Worm (Caenorhabditis elegans) whole organism, late embryonic: ENCODE results near the gene mig-10.

Source experiments
- C08G9.2 ChIP-seq: sonication (generic microtip); optimal IDR thresholded peaks from 2 replicates; lab custom pipeline; 2016; ENCODE audit warnings: mild to moderate bottlenecking, missing genetic modification characterization, moderate library complexity, missing compliant biosample characterization
- K02D7.2 ChIP-seq: sonication (generic microtip); optimal IDR thresholded peaks from 2 replicates; lab custom pipeline; 2017; ENCODE audit warnings: mild to moderate bottlenecking, missing genetic modification characterization, missing compliant biosample characterization
- K09A11.1 ChIP-seq: sonication (generic microtip); optimal IDR thresholded peaks from 2 replicates; lab custom pipeline; 2017; ENCODE audit warnings: antibody characterized with exemption, mild to moderate bottlenecking, missing genetic modification characterization, missing compliant biosample characterization; ENCODE audit not compliant: insufficient read depth
- T23F11.4 ChIP-seq: fragments of 200-800 bp; sonication (Bioruptor generic); optimal IDR thresholded peaks from 2 replicates; lab custom pipeline; 2018; ENCODE audit warnings: mild to moderate bottlenecking, missing genetic modification characterization, missing compliant biosample characterization
- ahr-1 ChIP-seq: sonication (generic microtip); optimal IDR thresholded peaks from 2 replicates; lab custom pipeline; 2016; ENCODE audit warnings: missing genetic modification characterization, missing compliant biosample characterization
- ceh-18 ChIP-seq: sonication (generic microtip); optimal IDR thresholded peaks from 2 replicates; lab custom pipeline; 2016; ENCODE audit warnings: missing genetic modification characterization, missing compliant biosample characterization
- ceh-31 ChIP-seq: sonication (generic microtip); optimal IDR thresholded peaks from 2 replicates; lab custom pipeline; 2016; ENCODE audit warnings: missing genetic modification characterization, missing compliant biosample characterization
- ceh-34 ChIP-seq: sonication (generic microtip); optimal IDR thresholded peaks from 2 replicates; lab custom pipeline; 2016; ENCODE audit warnings: mild to moderate bottlenecking, missing genetic modification characterization, missing compliant biosample characterization
- ceh-6 ChIP-seq: fragments of 200-800 bp; sonication (Bioruptor generic); optimal IDR thresholded peaks from 2 replicates; lab custom pipeline; 2018; ENCODE audit warnings: mild to moderate bottlenecking, missing genetic modification characterization, missing compliant biosample characterization
- ceh-9 ChIP-seq: sonication (generic microtip); optimal IDR thresholded peaks from 2 replicates; lab custom pipeline; 2016; ENCODE audit warnings: mild to moderate bottlenecking, missing genetic modification characterization, inconsistent platforms, missing compliant biosample characterization
- che-1 ChIP-seq: sonication (generic microtip); optimal IDR thresholded peaks from 2 replicates; lab custom pipeline; 2016; ENCODE audit warnings: mild to moderate bottlenecking, missing genetic modification characterization, missing compliant biosample characterization
- dmd-4 ChIP-seq: sonication (generic microtip); optimal IDR thresholded peaks from 2 replicates; lab custom pipeline; 2016; ENCODE audit warnings: borderline replicate concordance, missing genetic modification characterization, missing compliant biosample characterization
- dve-1 ChIP-seq: sonication (generic microtip); optimal IDR thresholded peaks from 2 replicates; lab custom pipeline; 2017; ENCODE audit warnings: antibody characterized with exemption, mild to moderate bottlenecking, missing genetic modification characterization, missing compliant biosample characterization
- elt-2 ChIP-seq: sonication (generic microtip); optimal IDR thresholded peaks from 2 replicates; lab custom pipeline; 2016; ENCODE audit warnings: missing genetic modification reagents, missing genetic modification characterization, missing compliant biosample characterization
- elt-4 ChIP-seq: sonication (generic microtip); optimal IDR thresholded peaks from 2 replicates; lab custom pipeline; 2016; ENCODE audit warnings: missing genetic modification characterization, missing compliant biosample characterization
- fax-1 ChIP-seq: sonication (generic microtip); optimal IDR thresholded peaks from 2 replicates; lab custom pipeline; 2016; ENCODE audit warnings: missing genotype, missing genetic modification characterization, missing compliant biosample characterization
- fkh-10 ChIP-seq: fragments of 150-350 bp; optimal IDR thresholded peaks from 2 replicates; lab custom pipeline; 2014; ENCODE audit warnings: missing biosample characterization, missing genetic modification reagents, missing genetic modification characterization
- gmeb-2 ChIP-seq: sonication (generic microtip); optimal IDR thresholded peaks from 2 replicates; lab custom pipeline; 2016; ENCODE audit warnings: missing genetic modification characterization, inconsistent platforms, missing compliant biosample characterization
- hlh-13 ChIP-seq: fragments of 200-800 bp; sonication (Bioruptor generic); optimal IDR thresholded peaks from 2 replicates; lab custom pipeline; 2018; ENCODE audit warnings: mild to moderate bottlenecking, missing genetic modification characterization, missing compliant biosample characterization
- hlh-15 ChIP-seq: sonication (generic microtip); optimal IDR thresholded peaks from 2 replicates; lab custom pipeline; 2016; ENCODE audit warnings: missing genetic modification characterization, missing compliant biosample characterization
- hlh-30 ChIP-seq: sonication (generic microtip); optimal IDR thresholded peaks from 2 replicates; lab custom pipeline; 2017; ENCODE audit warnings: antibody characterized with exemption, missing genetic modification characterization, missing compliant biosample characterization; ENCODE audit not compliant: insufficient read depth
- lim-6 ChIP-seq: sonication (generic microtip); optimal IDR thresholded peaks from 2 replicates; lab custom pipeline; 2016; ENCODE audit warnings: missing genetic modification characterization, missing compliant biosample characterization
- mec-3 ChIP-seq: sonication (generic microtip); optimal IDR thresholded peaks from 2 replicates; lab custom pipeline; 2016; ENCODE audit warnings: borderline replicate concordance, missing genetic modification characterization, missing compliant biosample characterization
- nhr-232 ChIP-seq: sonication (generic microtip); optimal IDR thresholded peaks from 2 replicates; lab custom pipeline; 2016; ENCODE audit warnings: missing genetic modification characterization, missing compliant biosample characterization
- pag-3 ChIP-seq: sonication (generic microtip); optimal IDR thresholded peaks from 2 replicates; lab custom pipeline; 2016; ENCODE audit warnings: missing compliant biosample characterization, missing genetic modification characterization, borderline replicate concordance
- pha-4 ChIP-seq: fragments of 150-350 bp; optimal IDR thresholded peaks from 2 replicates; lab custom pipeline; 2018; ENCODE audit warnings: missing biosample characterization, missing genetic modification reagents, missing genetic modification characterization
- pros-1 ChIP-seq: fragments of 150-350 bp; optimal IDR thresholded peaks from 2 replicates; lab custom pipeline; 2014; ENCODE audit warnings: missing biosample characterization, missing genetic modification reagents, missing genetic modification characterization
- rnt-1 ChIP-seq: sonication (generic microtip); optimal IDR thresholded peaks from 2 replicates; lab custom pipeline; 2016; ENCODE audit warnings: missing genetic modification characterization, missing compliant biosample characterization
- sdc-2 ChIP-seq: sonication (generic microtip); optimal IDR thresholded peaks from 2 replicates; lab custom pipeline; 2016; ENCODE audit warnings: missing genotype, missing genetic modification characterization, missing compliant biosample characterization
- sox-2 ChIP-seq: fragments of 200-800 bp; sonication (Bioruptor generic); IDR thresholded peaks from 2 replicates; pipeline ENCODE4 v1.3.6; 2022; ENCODE audit warnings: missing genetic modification reagents, missing genetic modification characterization, missing compliant biosample characterization
- sox-4 ChIP-seq: sonication (generic microtip); optimal IDR thresholded peaks from 2 replicates; lab custom pipeline; 2017; ENCODE audit warnings: mild to moderate bottlenecking, missing genetic modification characterization, inconsistent platforms, missing compliant biosample characterization
- syd-9 ChIP-seq: sonication (generic microtip); optimal IDR thresholded peaks from 2 replicates; lab custom pipeline; 2016; ENCODE audit warnings: mild to moderate bottlenecking, missing genetic modification characterization, moderate library complexity, missing compliant biosample characterization
- tbx-7 ChIP-seq: sonication (generic microtip); optimal IDR thresholded peaks from 2 replicates; lab custom pipeline; 2016; ENCODE audit warnings: missing genotype, missing genetic modification characterization, missing compliant biosample characterization
- unc-3 ChIP-seq, 2 experiments: fragments of 200-800 bp in 1 of 2; sonication (Bioruptor generic) in 1 of 2; sonication (generic microtip) in 1 of 2; conservative IDR thresholded peaks in 1 of 2; optimal IDR thresholded peaks in 1 of 2; 2 replicates each; pipeline versions ENCODE4 v1.3.6 to Lab custom; 2016 to 2022; ENCODE audit warnings: missing compliant biosample characterization in 2 of 2, missing genetic modification characterization in 2 of 2, missing genetic modification reagents in 1 of 2
- unc-42 ChIP-seq: sonication (generic microtip); optimal IDR thresholded peaks from 2 replicates; lab custom pipeline; 2016; ENCODE audit warnings: missing genotype, missing genetic modification characterization, missing compliant biosample characterization
- unc-55 ChIP-seq: sonication (generic microtip); optimal IDR thresholded peaks from 2 replicates; lab custom pipeline; 2017; ENCODE audit warnings: missing biosample characterization, missing genetic modification reagents, missing genetic modification characterization
- unc-86 ChIP-seq: sonication (generic microtip); optimal IDR thresholded peaks from 2 replicates; lab custom pipeline; 2016; ENCODE audit warnings: missing genetic modification characterization, missing compliant biosample characterization
- zip-5 ChIP-seq: sonication (generic microtip); optimal IDR thresholded peaks from 2 replicates; lab custom pipeline; 2016; ENCODE audit warnings: missing genetic modification characterization, missing compliant biosample characterization

Gene mig-10

ce11 chrIII:8278801-8279200 is at the start of gene mig-10:
TSS of gene mig-10 (plus strand) at chrIII:8279101.
- TF ChIP-seq ceh-9 (tag; lab: Kevin White, UChicago) (no peak), sox-4 (tag; lab: Kevin White, UChicago) (no peak), K09A11.1 (no peak), rnt-1 (tag; lab: Kevin White, UChicago) (no peak), ceh-6 (no peak), C08G9.2 (tag; lab: Kevin White, UChicago) (no peak), dmd-4 (no peak), hlh-30 (tag; lab: Kevin White, UChicago) (no peak), fkh-10 (no peak), elt-4 (tag; lab: Kevin White, UChicago) (no peak), unc-55 (GFP tag; lab: Kevin White, UChicago) (no peak), lim-6 (no peak), ceh-34 (tag; lab: Kevin White, UChicago) (no peak), nhr-232 (no peak), pros-1 (tag; lab: Kevin White, UChicago) (no peak)

ce11 chrIII:8229480-8229879 is 49.4 kb upstream of the mig-10 start:
- TF ChIP-seq unc-3 (GFP tag; conservative IDR thresholded peaks at IDR 0.05; lab: Robert Waterston, UW) (no peak), unc-3 (tag; optimal IDR thresholded peaks at IDR 0.05; lab: Kevin White, UChicago) (no peak), zip-5 (tag; lab: Kevin White, UChicago) (no peak), unc-42 (no peak), K09A11.1 (no peak), dve-1 (tag; lab: Kevin White, UChicago) (no peak), sdc-2 (tag; lab: Kevin White, UChicago) (no peak), sox-2 (GFP tag; lab: Robert Waterston, UW) (no peak), sox-4 (tag; lab: Kevin White, UChicago) (no peak), ahr-1 (tag; lab: Kevin White, UChicago) (no peak), hlh-15 (tag; lab: Kevin White, UChicago) (no peak), tbx-7 (tag; lab: Kevin White, UChicago) (no peak), hlh-13 (GFP tag; lab: Kevin White, UChicago) (no peak), ceh-34 (tag; lab: Kevin White, UChicago) (no peak), unc-86 (tag; lab: Kevin White, UChicago) (no peak), syd-9 (no peak), mec-3 (tag; lab: Kevin White, UChicago) (no peak), che-1 (tag; lab: Kevin White, UChicago) (no peak)

ce11 chrIII:8232634-8233033 is 46.3 kb upstream of the mig-10 start, which contains the start of gene henn-1:
TSS of gene henn-1 (plus strand) at chrIII:8232651.
- TF ChIP-seq sdc-2 (tag; lab: Kevin White, UChicago) (no peak), fkh-10 (no peak), unc-55 (GFP tag; lab: Kevin White, UChicago) (no peak), tbx-7 (tag; lab: Kevin White, UChicago) (no peak), fax-1 (tag; lab: Kevin White, UChicago) (no peak), ceh-31 (tag; lab: Kevin White, UChicago) (no peak), K02D7.2 (tag; lab: Kevin White, UChicago) (no peak), elt-2 (tag; lab: Kevin White, UChicago) (no peak), rnt-1 (tag; lab: Kevin White, UChicago) (no peak), ceh-18 (no peak), T23F11.4 (no peak), ceh-34 (tag; lab: Kevin White, UChicago) (no peak), sox-2 (GFP tag; lab: Robert Waterston, UW) (no peak), pag-3 (tag; lab: Kevin White, UChicago) (no peak), unc-86 (tag; lab: Kevin White, UChicago) (no peak), pha-4 (no peak), gmeb-2 (tag; lab: Kevin White, UChicago) (no peak), C08G9.2 (tag; lab: Kevin White, UChicago) (no peak)
